Worm (Caenorhabditis elegans): Measurements from ENCODE around the gene pkc-2.

DNA sequence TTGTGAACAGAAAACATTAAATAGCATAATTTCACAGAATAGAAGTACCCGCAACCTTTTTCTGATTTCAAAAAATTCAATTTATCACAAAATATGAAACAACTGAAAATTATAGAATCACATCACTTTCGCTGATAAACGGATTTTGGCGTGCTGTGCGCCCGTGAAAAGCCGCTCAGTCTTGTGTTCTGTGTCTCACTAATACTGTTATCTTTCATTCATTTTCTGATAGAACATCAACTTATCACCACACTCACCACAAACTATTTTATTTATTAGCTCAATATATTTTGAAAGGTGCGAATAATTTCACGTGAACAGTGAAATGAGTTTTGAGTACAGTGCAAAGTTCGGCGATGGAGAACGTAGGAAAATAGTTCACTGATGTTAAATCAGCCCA is 536 bp upstream of the pkc-2 start:
- TF ChIP-seq him-1 (tag; optimal IDR thresholded peaks at IDR 0.05) = no peak
- no peak for TF ChIP-seq W03F9.2 (tag; optimal IDR thresholded peaks at IDR 0.05)
- TF ChIP-seq dao-5 (tag; optimal IDR thresholded peaks at IDR 0.05) = no peak
